Fruit fly (Drosophila melanogaster) whole organism, wandering third instar larva: Measurements from ENCODE around the gene CG1674.

Source experiments
- Dfd ChIP-seq: fragments of >200 bp; optimal IDR thresholded peaks from 2 replicates; lab custom pipeline; 2017; ENCODE audit warnings: missing biosample characterization, missing genetic modification characterization
- GATAd ChIP-seq: sonication (Bioruptor generic); optimal IDR thresholded peaks from 2 replicates; lab custom pipeline; 2016; ENCODE audit warnings: missing biosample characterization, missing genetic modification characterization
- N ChIP-seq: fragments of >200 bp; optimal IDR thresholded peaks from 2 replicates; lab custom pipeline; 2018; ENCODE audit warnings: missing biosample characterization, missing external identifiers, missing genetic modification characterization
- OdsH ChIP-seq: fragments of 200-800 bp; sonication (Bioruptor generic); optimal IDR thresholded peaks from 2 replicates; lab custom pipeline; 2016; ENCODE audit warnings: missing biosample characterization, mild to moderate bottlenecking, missing genetic modification characterization
- Vsx2 ChIP-seq: fragments of 200-300, 225-300 bp; sonication (Bioruptor generic); optimal IDR thresholded peaks from 2 replicates; lab custom pipeline; 2018; ENCODE audit warnings: missing biosample characterization, missing genetic modification characterization; ENCODE audit not compliant: partially characterized antibody
- br ChIP-seq: fragments of 200-800 bp; sonication (Bioruptor generic); optimal IDR thresholded peaks from 2 replicates; lab custom pipeline; 2016; ENCODE audit warnings: missing biosample characterization, missing genetic modification characterization
- dl ChIP-seq, 2 experiments: fragments of 175-275, 200-275 bp in 1 of 2; fragments of 200-275 bp in 1 of 2; sonication (Bioruptor generic); optimal IDR thresholded peaks; lab custom pipeline; 2018; ENCODE audit warnings: mild to moderate bottlenecking in 2 of 2, missing biosample characterization in 2 of 2, missing genetic modification characterization in 2 of 2, moderate library complexity in 2 of 2; ENCODE audit not compliant: partially characterized antibody in 2 of 2, insufficient read depth in 1 of 2
- h ChIP-seq: fragments of 200-800 bp; sonication (Bioruptor generic); optimal IDR thresholded peaks from 3 replicates; lab custom pipeline; 2016; ENCODE audit warnings: missing biosample characterization, mild to moderate bottlenecking, missing genetic modification characterization
- lola ChIP-seq: fragments of >200 bp; optimal IDR thresholded peaks from 2 replicates; lab custom pipeline; 2017; ENCODE audit warnings: missing biosample characterization, missing genetic modification characterization
- sv ChIP-seq: fragments of 200-800 bp; sonication (Bioruptor generic); optimal IDR thresholded peaks from 3 replicates; lab custom pipeline; 2016; ENCODE audit warnings: missing biosample characterization, missing genetic modification characterization
- usp ChIP-seq: fragments of >200 bp; optimal IDR thresholded peaks from 2 replicates; lab custom pipeline; 2017; ENCODE audit warnings: missing biosample characterization, missing genetic modification characterization

DNA sequence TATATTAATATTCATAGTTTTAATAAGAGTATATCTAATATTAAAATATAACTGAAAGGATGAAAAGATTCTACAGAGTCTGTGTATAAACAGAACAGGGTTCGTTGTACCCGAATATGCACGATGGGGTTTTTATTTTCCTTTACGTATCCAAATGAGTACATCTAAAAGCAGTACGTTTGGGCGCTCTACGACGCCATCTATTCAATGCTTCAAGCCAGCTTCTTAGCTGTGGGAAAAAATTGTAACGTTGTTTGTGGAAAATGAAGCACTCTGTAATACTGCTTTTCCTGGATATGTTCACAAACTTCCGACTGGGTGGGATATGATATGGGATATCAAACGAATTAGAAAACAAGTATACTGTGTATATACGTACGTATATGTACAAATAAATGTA, 44.2 kb downstream of the CG1674 start:
- TF ChIP-seq br (GFP tag; lab: Kevin White, UChicago) (no peak), usp (GFP tag; lab: Kevin White, UChicago) (no peak), dl (GFP tag; optimal IDR thresholded peaks at IDR 0.05; lab: Kevin White, UChicago; ENCODE audit: insufficient read depth in 1 of 2, partially characterized antibody in 2 of 2) (no peak), OdsH (GFP tag; lab: Kevin White, UChicago) (no peak), Dfd (GFP tag; lab: Kevin White, UChicago) (no peak), lola (no peak), h (no peak), sv (GFP tag; lab: Kevin White, UChicago) (no peak), GATAd (GFP tag; lab: Kevin White, UChicago) (no peak), N (no peak), Vsx2 (GFP tag; lab: Kevin White, UChicago) (no peak)
